Fruit fly (Drosophila melanogaster): ENCODE data around the gene CG10654.

The CG10654 gene

dm6 chr3L:12482917-12483316 lies 24.7 kb downstream of the CG10654 start:
- TF ChIP-seq Hnf4 (GFP tag; optimal IDR thresholded peaks at IDR 0.05), result peak; percentile 14
- TF ChIP-seq rgr (GFP tag; optimal IDR thresholded peaks at IDR 0.05), result peak; percentile 21
- no peak for TF ChIP-seq usp (GFP tag; optimal IDR thresholded peaks at IDR 0.05)
- TF ChIP-seq Hr78 (GFP tag; optimal IDR thresholded peaks at IDR 0.05), result no peak
- TF ChIP-seq Hr83 (GFP tag; optimal IDR thresholded peaks at IDR 0.05; ENCODE audit: poor library complexity, severe bottlenecking), result no peak
- TF ChIP-seq jim (GFP tag; optimal IDR thresholded peaks at IDR 0.05), result no peak
- TF ChIP-seq pan (optimal IDR thresholded peaks at IDR 0.05), result no peak
- TF ChIP-seq Myc (optimal IDR thresholded peaks at IDR 0.05), result no peak
- peak; percentile 13 for TF ChIP-seq psq (GFP tag; optimal IDR thresholded peaks at IDR 0.05)
- no peak for TF ChIP-seq sage (GFP tag; optimal IDR thresholded peaks at IDR 0.05)
- TF ChIP-seq h (GFP tag; optimal IDR thresholded peaks at IDR 0.05), result peak; percentile 47
- TF ChIP-seq fru (GFP tag; optimal IDR thresholded peaks at IDR 0.05), result peak; percentile 8
- no peak for TF ChIP-seq tai (GFP tag; optimal IDR thresholded peaks at IDR 0.05)
- TF ChIP-seq dmrt93B (GFP tag; optimal IDR thresholded peaks at IDR 0.05), result no peak
- no peak for TF ChIP-seq Jra (GFP tag; optimal IDR thresholded peaks at IDR 0.05)
- no peak for TF ChIP-seq CG9705 (GFP tag; optimal IDR thresholded peaks at IDR 0.05)
- TF ChIP-seq ey (GFP tag; optimal IDR thresholded peaks at IDR 0.05), result peak; percentile 13
- TF ChIP-seq Dfd (GFP tag; optimal IDR thresholded peaks at IDR 0.05), result no peak
- peak; percentile 16 for TF ChIP-seq HLH106 (tag; optimal IDR thresholded peaks at IDR 0.05)
- TF ChIP-seq brk (GFP tag; optimal IDR thresholded peaks at IDR 0.05), result no peak
- TF ChIP-seq Dif (GFP tag; optimal IDR thresholded peaks at IDR 0.05; ENCODE audit: partially characterized antibody), result no peak
- no peak for TF ChIP-seq OdsH (GFP tag; optimal IDR thresholded peaks at IDR 0.05)
- no peak for TF ChIP-seq dsf (GFP tag; optimal IDR thresholded peaks at IDR 0.05; ENCODE audit: borderline replicate concordance)
- TF ChIP-seq Vsx2 (GFP tag; optimal IDR thresholded peaks at IDR 0.05; ENCODE audit: partially characterized antibody), result no peak
- no peak for TF ChIP-seq CG32264 (GFP tag; optimal IDR thresholded peaks at IDR 0.05)
- TF ChIP-seq sv (GFP tag; optimal IDR thresholded peaks at IDR 0.05), result peak; percentile 68
- TF ChIP-seq foxo (GFP tag; optimal IDR thresholded peaks at IDR 0.05), result peak in 1 of 2 experiments; percentile 16

dm6 chr3L:12482246-12482645 lies 25.4 kb downstream of the CG10654 start, which contains the start of gene CG33725:
Gene CG33725 (plus strand): TSS chr3L:12482609.
- TF ChIP-seq foxo (GFP tag; optimal IDR thresholded peaks at IDR 0.05), result no peak
- no peak for TF ChIP-seq brk (GFP tag; optimal IDR thresholded peaks at IDR 0.05)
- no peak for TF ChIP-seq h (GFP tag; optimal IDR thresholded peaks at IDR 0.05)
- TF ChIP-seq usp (GFP tag; optimal IDR thresholded peaks at IDR 0.05), result no peak
- TF ChIP-seq lola (GFP tag; optimal IDR thresholded peaks at IDR 0.05), result no peak
- TF ChIP-seq Abd-B (GFP tag; optimal IDR thresholded peaks at IDR 0.05), result no peak
- no peak for TF ChIP-seq pan (optimal IDR thresholded peaks at IDR 0.05)
- no peak for TF ChIP-seq dsf (GFP tag; optimal IDR thresholded peaks at IDR 0.05; ENCODE audit: borderline replicate concordance)
- TF ChIP-seq Sp1 (GFP tag; optimal IDR thresholded peaks at IDR 0.05), result no peak
- TF ChIP-seq CrebA (GFP tag; optimal IDR thresholded peaks at IDR 0.05; ENCODE audit: borderline replicate concordance), result no peak
- no peak for TF ChIP-seq rgr (GFP tag; optimal IDR thresholded peaks at IDR 0.05)

- no peak for TF ChIP-seq foxo (GFP tag; optimal IDR thresholded peaks at IDR 0.05)
- no peak for TF ChIP-seq Hr83 (GFP tag; optimal IDR thresholded peaks at IDR 0.05; ENCODE audit: poor library complexity, severe bottlenecking)
- TF ChIP-seq Rel (GFP tag; optimal IDR thresholded peaks at IDR 0.05), result no peak
- no peak for TF ChIP-seq Rel (tag; optimal IDR thresholded peaks at IDR 0.05)
- TF ChIP-seq Myc (optimal IDR thresholded peaks at IDR 0.05), result no peak
- TF ChIP-seq fru (GFP tag; optimal IDR thresholded peaks at IDR 0.05), result no peak
- TF ChIP-seq CrebA (GFP tag; optimal IDR thresholded peaks at IDR 0.05; ENCODE audit: borderline replicate concordance), result no peak
- no peak for TF ChIP-seq Mio (GFP tag; optimal IDR thresholded peaks at IDR 0.05)
- TF ChIP-seq brk (GFP tag; optimal IDR thresholded peaks at IDR 0.05), result no peak
- no peak for TF ChIP-seq pan (optimal IDR thresholded peaks at IDR 0.05)
- TF ChIP-seq tai (GFP tag; optimal IDR thresholded peaks at IDR 0.05), result no peak
- TF ChIP-seq psq (GFP tag; optimal IDR thresholded peaks at IDR 0.05), result no peak
- TF ChIP-seq dl (GFP tag; optimal IDR thresholded peaks at IDR 0.05; ENCODE audit: insufficient read depth in 1 of 2, partially characterized antibody in 2 of 2), result no peak
- no peak for TF ChIP-seq CG9705 (GFP tag; optimal IDR thresholded peaks at IDR 0.05)
- TF ChIP-seq jim (GFP tag; optimal IDR thresholded peaks at IDR 0.05), result no peak
- no peak for TF ChIP-seq GATAd (GFP tag; optimal IDR thresholded peaks at IDR 0.05)
Observed at dm6 chr3L:12478229-12478628, 29.4 kb downstream of the CG10654 start.

Data from whole organism, wandering third instar larva.